Worm (Caenorhabditis elegans): ENCODE data around the gene sri-2.

DNA sequence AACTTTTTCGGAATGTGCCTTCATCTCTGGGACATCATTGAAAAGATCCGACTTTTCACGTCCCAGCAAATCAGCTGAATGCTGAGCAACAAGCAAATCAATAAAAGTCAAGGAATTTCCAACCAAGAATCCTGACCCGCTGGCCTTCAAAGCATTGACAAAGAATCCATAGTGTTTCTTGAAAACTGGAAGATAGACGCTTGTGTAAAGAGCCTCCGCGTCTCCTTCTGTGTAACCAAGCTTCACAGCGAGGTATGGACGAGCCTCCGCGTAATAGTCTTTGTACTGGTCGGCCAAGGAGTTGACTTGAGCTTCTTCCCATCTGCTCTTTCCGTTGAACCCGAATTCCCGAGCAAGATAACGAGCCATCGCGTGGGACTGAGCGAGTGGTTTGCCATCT lies 49.7 kb downstream of the sri-2 start:
- TF ChIP-seq mdl-1 (tag; optimal IDR thresholded peaks at IDR 0.05) (no peak), aly-2 (tag; optimal IDR thresholded peaks at IDR 0.05) (no peak), unc-98 (GFP tag; IDR thresholded peaks at IDR 0.05) (no peak), nhr-76 (tag; optimal IDR thresholded peaks at IDR 0.05) (no peak), pqm-1 (tag; optimal IDR thresholded peaks at IDR 0.05) (no peak), ztf-11 (tag; optimal IDR thresholded peaks at IDR 0.05) (no peak), elt-3 (tag; optimal IDR thresholded peaks at IDR 0.05) (no peak)

Data from whole organism, L1 larva.